Worm (Caenorhabditis elegans) whole organism, midembryonic: ENCODE data around the gene znfx-1.

Experiments
- flt-1 ChIP-seq: fragments of 200-800 bp; sonication (Bioruptor generic); IDR thresholded peaks from 2 replicates; pipeline ENCODE4 v1.3.6; 2022; ENCODE audit warnings: missing genetic modification characterization, missing compliant biosample characterization
- ztf-23 ChIP-seq: fragments of 200-800 bp; sonication (Bioruptor generic); IDR thresholded peaks from 2 replicates; pipeline ENCODE4 v1.3.6; 2022; ENCODE audit warnings: missing genetic modification reagents, missing genetic modification characterization, missing compliant biosample characterization

- TF ChIP-seq ztf-23 (GFP tag; lab: Robert Waterston, UW) (no peak), flt-1 (GFP tag; lab: Robert Waterston, UW) (no peak)
Measured at ce11 chrII:9260026-9260425, 46.6 kb downstream of the znfx-1 start.
